Worm (Caenorhabditis elegans): Measurements from ENCODE around the gene ctsa-3.2.

- no peak for TF ChIP-seq ceh-22 (tag; optimal IDR thresholded peaks at IDR 0.05)
- TF ChIP-seq unc-55 (GFP tag; optimal IDR thresholded peaks at IDR 0.05), result no peak
- no peak for TF ChIP-seq ama-1 (optimal IDR thresholded peaks at IDR 0.05)
- TF ChIP-seq pax-1 (tag; optimal IDR thresholded peaks at IDR 0.05), result no peak
- no peak for TF ChIP-seq dve-1 (tag; optimal IDR thresholded peaks at IDR 0.05)
- TF ChIP-seq ceh-14 (tag; optimal IDR thresholded peaks at IDR 0.05), result no peak
- no peak for TF ChIP-seq pha-4 (tag; optimal IDR thresholded peaks at IDR 0.05)
- TF ChIP-seq tbx-7 (tag; optimal IDR thresholded peaks at IDR 0.05), result no peak
- no peak for TF ChIP-seq Y22D7AL.16 (tag; optimal IDR thresholded peaks at IDR 0.05)
- no peak for TF ChIP-seq fkh-10 (GFP tag; optimal IDR thresholded peaks at IDR 0.05)
- no peak for TF ChIP-seq ahr-1 (tag; optimal IDR thresholded peaks at IDR 0.05)
- TF ChIP-seq ets-4 (tag; optimal IDR thresholded peaks at IDR 0.05), result no peak
- TF ChIP-seq zip-5 (tag; optimal IDR thresholded peaks at IDR 0.05), result no peak
Observed at ce11 chrII:9826946-9827345, 48.0 kb upstream of the ctsa-3.2 start.

Data from whole organism, late embryonic.